Worm (Caenorhabditis elegans) whole organism, mixed stage, embryonic: ENCODE results near the gene T25B2.2.
A peak's percentile ranks its signal among the peaks of the same experiment; 100 is the strongest.

ENCODE experiments used
- M03D4.4 ChIP-seq: sonication (generic microtip); optimal IDR thresholded peaks from 2 replicates; lab custom pipeline; 2017; ENCODE audit warnings: mild to moderate bottlenecking, missing genetic modification characterization, missing compliant biosample characterization
- bed-3 ChIP-seq: fragments of 200-800 bp; sonication (Bioruptor generic); optimal IDR thresholded peaks from 3 replicates; lab custom pipeline; 2018; ENCODE audit warnings: mild to moderate bottlenecking, missing genetic modification characterization, moderate library complexity, missing compliant biosample characterization
- blmp-1 ChIP-seq: fragments of 150-350 bp; optimal IDR thresholded peaks from 2 replicates; lab custom pipeline; 2014; ENCODE audit warnings: missing biosample characterization, missing genetic modification characterization
- ceh-39 ChIP-seq: fragments of 150-350 bp; optimal IDR thresholded peaks from 2 replicates; lab custom pipeline; 2014; ENCODE audit warnings: missing biosample characterization, missing genetic modification characterization
- ceh-43 ChIP-seq: fragments of 200-800 bp; sonication (Bioruptor generic); optimal IDR thresholded peaks from 2 replicates; lab custom pipeline; 2018; ENCODE audit warnings: mild to moderate bottlenecking, missing genetic modification characterization, moderate library complexity, missing compliant biosample characterization
- ceh-83 ChIP-seq: fragments of 200-800 bp; sonication (Bioruptor generic); optimal IDR thresholded peaks from 2 replicates; lab custom pipeline; 2018; ENCODE audit warnings: mild to moderate bottlenecking, missing genetic modification characterization, missing compliant biosample characterization
- ces-1 ChIP-seq: fragments of 150-350 bp; optimal IDR thresholded peaks from 2 replicates; lab custom pipeline; 2014; ENCODE audit warnings: missing biosample characterization, missing genetic modification reagents, missing genetic modification characterization
- cnd-1 ChIP-seq: fragments of 200-800 bp; sonication (Bioruptor generic); optimal IDR thresholded peaks from 2 replicates; lab custom pipeline; 2018; ENCODE audit warnings: mild to moderate bottlenecking, missing genetic modification characterization, missing compliant biosample characterization
- drap-1 ChIP-seq: fragments of 200-800 bp; sonication (Bioruptor generic); optimal IDR thresholded peaks from 3 replicates; lab custom pipeline; 2018; ENCODE audit warnings: mild to moderate bottlenecking, missing genetic modification characterization, missing compliant biosample characterization
- elt-1 ChIP-seq: sonication (generic microtip); optimal IDR thresholded peaks from 2 replicates; lab custom pipeline; 2017; ENCODE audit warnings: missing genetic modification characterization, mild to moderate bottlenecking, missing compliant biosample characterization, antibody characterized with exemption, moderate library complexity, borderline replicate concordance; ENCODE audit not compliant: insufficient read depth
- elt-3 ChIP-seq: fragments of 150-350 bp; optimal IDR thresholded peaks from 2 replicates; lab custom pipeline; 2014; ENCODE audit warnings: missing biosample characterization, missing genetic modification characterization
- flh-1 ChIP-seq: fragments of 200-800 bp; sonication (Bioruptor generic); optimal IDR thresholded peaks from 2 replicates; lab custom pipeline; 2018; ENCODE audit warnings: mild to moderate bottlenecking, missing genetic modification characterization, moderate library complexity, missing compliant biosample characterization
- ham-2 ChIP-seq: fragments of 200-800 bp; sonication (Bioruptor generic); optimal IDR thresholded peaks from 2 replicates; lab custom pipeline; 2018; ENCODE audit warnings: mild to moderate bottlenecking, missing genetic modification characterization, missing compliant biosample characterization
- hlh-1 ChIP-seq: fragments of 150-350 bp; optimal IDR thresholded peaks from 2 replicates; lab custom pipeline; 2014; ENCODE audit warnings: missing biosample characterization, missing genetic modification reagents, missing genetic modification characterization
- lin-13 ChIP-seq: fragments of 150-350 bp; optimal IDR thresholded peaks from 2 replicates; lab custom pipeline; 2014; ENCODE audit warnings: missing biosample characterization, missing genetic modification characterization
- lin-32 ChIP-seq: fragments of 200-800 bp; sonication (Bioruptor generic); optimal IDR thresholded peaks from 2 replicates; lab custom pipeline; 2018; ENCODE audit warnings: mild to moderate bottlenecking, missing genetic modification characterization, missing compliant biosample characterization
- lsy-2 ChIP-seq: fragments of 150-350 bp; optimal IDR thresholded peaks from 2 replicates; lab custom pipeline; 2014; ENCODE audit warnings: missing biosample characterization, missing genetic modification characterization
- mab-5 ChIP-seq: fragments of 150-350 bp; optimal IDR thresholded peaks from 2 replicates; lab custom pipeline; 2014; ENCODE audit warnings: missing biosample characterization, missing genetic modification characterization
- mep-1 ChIP-seq: fragments of 150-350 bp; optimal IDR thresholded peaks from 2 replicates; lab custom pipeline; 2017; ENCODE audit warnings: missing biosample characterization, missing genetic modification reagents, missing genetic modification characterization, inconsistent platforms
- mls-2 ChIP-seq: sonication (generic microtip); optimal IDR thresholded peaks from 2 replicates; lab custom pipeline; 2016; ENCODE audit warnings: mild to moderate bottlenecking, missing genetic modification characterization, moderate library complexity, missing compliant biosample characterization
- nhr-12 ChIP-seq: fragments of 150-350 bp; optimal IDR thresholded peaks from 2 replicates; lab custom pipeline; 2014; ENCODE audit warnings: missing biosample characterization, missing genetic modification characterization
- nhr-2 ChIP-seq: fragments of 150-350 bp; optimal IDR thresholded peaks from 2 replicates; lab custom pipeline; 2014; ENCODE audit warnings: missing biosample characterization, missing genetic modification characterization
- nhr-237 ChIP-seq: fragments of 150-350 bp; optimal IDR thresholded peaks from 2 replicates; lab custom pipeline; 2014; ENCODE audit warnings: missing biosample characterization, missing genetic modification characterization
- nhr-28 ChIP-seq: fragments of 150-350 bp; optimal IDR thresholded peaks from 2 replicates; lab custom pipeline; 2014; ENCODE audit warnings: missing biosample characterization, missing genetic modification characterization
- nhr-76 ChIP-seq: sonication (generic microtip); optimal IDR thresholded peaks from 2 replicates; lab custom pipeline; 2017; ENCODE audit warnings: missing biosample characterization, missing genetic modification characterization
- pha-4 ChIP-seq: fragments of 150-350 bp; optimal IDR thresholded peaks from 2 replicates; lab custom pipeline; 2018; ENCODE audit warnings: missing biosample characterization, missing genetic modification reagents, missing genetic modification characterization
- sem-2 ChIP-seq: fragments of 200-800 bp; sonication (Bioruptor generic); optimal IDR thresholded peaks from 2 replicates; lab custom pipeline; 2018; ENCODE audit warnings: mild to moderate bottlenecking, missing genetic modification characterization, missing compliant biosample characterization
- snpc-4 ChIP-seq: fragments of 150-350 bp; optimal IDR thresholded peaks from 2 replicates; lab custom pipeline; 2014; ENCODE audit warnings: missing biosample characterization, missing genetic modification characterization
- sptf-1 ChIP-seq: sonication (generic microtip); optimal IDR thresholded peaks from 2 replicates; lab custom pipeline; 2017; ENCODE audit warnings: mild to moderate bottlenecking, missing genetic modification characterization, moderate library complexity, missing compliant biosample characterization
- tbx-8 ChIP-seq: fragments of 200-800 bp; sonication (Bioruptor generic); optimal IDR thresholded peaks from 2 replicates; lab custom pipeline; 2018; ENCODE audit warnings: mild to moderate bottlenecking, missing genetic modification characterization, moderate library complexity, missing compliant biosample characterization
- unc-120 ChIP-seq: sonication (generic microtip); optimal IDR thresholded peaks from 2 replicates; lab custom pipeline; 2017; ENCODE audit warnings: missing genetic modification characterization, missing compliant biosample characterization; ENCODE audit not compliant: poor library complexity, severe bottlenecking
- unc-39 ChIP-seq: fragments of 150-350 bp; optimal IDR thresholded peaks from 2 replicates; lab custom pipeline; 2014; ENCODE audit warnings: missing biosample characterization, missing genetic modification characterization
- unc-62 ChIP-seq: fragments of 150-350 bp; optimal IDR thresholded peaks from 2 replicates; lab custom pipeline; 2014; ENCODE audit warnings: missing biosample characterization, missing genetic modification reagents, missing genetic modification characterization
- zip-8 ChIP-seq: fragments of 150-350 bp; optimal IDR thresholded peaks from 2 replicates; lab custom pipeline; 2014; ENCODE audit warnings: missing biosample characterization, missing genetic modification characterization
- ztf-11 ChIP-seq: fragments of 150-350 bp; optimal IDR thresholded peaks from 2 replicates; lab custom pipeline; 2014; ENCODE audit warnings: missing biosample characterization, missing genetic modification characterization

T25B2.2 gene

DNA sequence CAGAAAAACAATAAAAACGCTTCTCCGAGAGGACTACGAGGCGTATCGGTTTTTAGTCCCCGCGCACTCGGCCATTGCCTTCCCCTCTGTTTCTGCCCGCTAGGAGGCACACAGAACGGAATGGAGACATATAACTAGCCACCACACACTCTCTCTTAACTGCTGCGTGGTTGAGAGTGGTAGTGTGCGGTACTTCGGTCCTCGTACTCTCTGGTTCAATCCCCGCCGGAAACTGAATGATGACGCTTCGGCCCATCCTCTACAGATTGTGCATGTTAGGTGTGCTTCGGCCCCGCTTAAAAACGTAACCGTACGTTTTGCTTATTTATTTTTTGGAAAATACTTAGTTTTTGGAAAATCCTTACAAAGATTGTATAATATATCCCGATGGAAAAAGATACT is 38.2 kb downstream of the T25B2.2 start, which contains the start of gene T13C5.6 (continued):
- no peak for TF ChIP-seq blmp-1 (tag; lab: Kevin White, UChicago)
- peak; percentile 97 for TF ChIP-seq tbx-8
- TF ChIP-seq ham-2 (GFP tag; lab: Kevin White, UChicago), result peak; percentile 97
- TF ChIP-seq sptf-1 (tag; lab: Kevin White, UChicago), result peak; percentile 98
- peak; percentile 84 for TF ChIP-seq unc-62 (GFP tag; lab: Kevin White, UChicago)
- peak; percentile 71 for TF ChIP-seq nhr-76 (tag; lab: Kevin White, UChicago)
- peak; percentile 97 for TF ChIP-seq unc-120 (tag; lab: Kevin White, UChicago)

DNA sequence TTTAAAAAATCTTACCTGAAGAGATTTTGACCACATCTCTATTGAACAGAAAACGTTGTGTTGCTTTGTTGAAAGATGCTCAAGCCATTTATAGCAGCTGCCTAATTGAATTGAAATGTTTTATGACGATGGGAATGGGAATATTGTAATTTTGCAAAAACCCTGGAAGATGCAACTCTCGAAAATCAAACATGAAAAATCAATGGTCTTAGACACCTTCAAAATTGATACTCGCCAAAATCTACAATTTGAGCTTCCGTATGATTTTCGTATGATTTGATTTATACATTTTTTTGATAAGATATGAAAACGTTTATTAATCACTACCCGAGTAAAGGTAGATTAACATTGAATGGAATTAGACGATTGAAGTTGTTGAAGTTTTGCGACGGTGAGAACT is 39.0 kb downstream of the T25B2.2 start, which contains the start of gene C14F11.7:
Gene C14F11.7 (minus strand): TSS at position 101 of the 400 bp plus-strand sequence.
- TF ChIP-seq nhr-76 (tag; lab: Kevin White, UChicago) (no peak), elt-3 (tag; lab: Kevin White, UChicago) (no peak), nhr-237 (tag; lab: Kevin White, UChicago) (no peak), hlh-1 (tag; lab: Kevin White, UChicago) (no peak), pha-4 (tag; lab: Kevin White, UChicago) (no peak)

- TF ChIP-seq ceh-43, result peak; percentile 55
- TF ChIP-seq lsy-2 (tag; lab: Kevin White, UChicago), result no peak
- TF ChIP-seq nhr-28 (tag; lab: Kevin White, UChicago), result no peak
- no peak for TF ChIP-seq elt-3 (tag; lab: Kevin White, UChicago)
- no peak for TF ChIP-seq nhr-2 (tag; lab: Kevin White, UChicago)
- no peak for TF ChIP-seq snpc-4
- no peak for TF ChIP-seq M03D4.4
- TF ChIP-seq ces-1 (GFP tag; lab: Kevin White, UChicago), result peak; percentile 88
- no peak for TF ChIP-seq blmp-1 (tag; lab: Kevin White, UChicago)
Measured at ce11 chrX:6211322-6211820, 41.9 kb downstream of the T25B2.2 start.

DNA sequence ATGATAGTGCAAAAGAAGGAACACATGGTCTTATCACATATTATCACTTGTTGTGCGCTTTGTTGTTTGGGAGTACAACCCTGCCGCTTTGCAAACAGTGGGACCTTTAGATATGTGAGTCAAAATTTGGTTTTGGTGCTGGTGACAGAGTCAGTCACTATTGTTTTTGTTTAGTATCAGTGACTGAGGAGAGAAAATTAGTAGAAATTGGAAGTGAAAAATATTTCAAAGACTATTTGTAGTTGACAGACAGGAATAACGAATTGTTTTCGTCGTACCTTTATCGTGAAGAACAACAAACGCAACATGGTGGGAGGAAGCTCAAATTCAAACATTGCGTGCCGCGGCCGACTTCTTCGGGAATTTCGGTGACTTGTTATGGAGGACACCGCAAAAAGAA is 47.1 kb downstream of the T25B2.2 start, which contains the start of gene lrch-1:
Gene lrch-1 (minus strand): TSS at position 101 of the 400 bp plus-strand sequence.
- no peak for TF ChIP-seq lin-13 (tag; lab: Kevin White, UChicago)
- TF ChIP-seq mep-1, result no peak
- TF ChIP-seq nhr-237 (tag; lab: Kevin White, UChicago), result no peak
- TF ChIP-seq ceh-43, result no peak
- TF ChIP-seq mab-5 (tag; lab: Kevin White, UChicago), result no peak
- no peak for TF ChIP-seq ztf-11 (tag; lab: Kevin White, UChicago)
- TF ChIP-seq, all 35 proteins: peak for 0

DNA sequence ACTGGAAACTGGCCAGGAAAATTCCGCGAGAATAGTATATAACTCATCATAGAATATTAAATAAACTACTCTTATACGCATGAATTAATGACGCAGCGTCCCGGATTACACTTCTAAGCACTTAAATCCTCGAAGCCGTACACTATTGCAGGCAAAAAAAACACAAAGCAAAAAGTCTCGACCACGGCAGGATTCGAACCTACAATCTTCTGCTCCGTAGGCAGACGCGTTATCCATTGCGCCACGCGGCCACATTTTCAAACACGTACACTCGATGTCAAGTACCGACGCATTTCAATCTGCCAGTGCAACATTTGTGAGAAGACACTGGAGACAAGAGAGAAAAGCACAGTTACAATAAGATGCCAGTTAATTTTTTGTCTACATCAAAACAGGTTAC is 50.4 kb downstream of the T25B2.2 start:
- no peak for TF ChIP-seq nhr-237 (tag; lab: Kevin White, UChicago)
- peak; percentile 7 for TF ChIP-seq ces-1 (GFP tag; lab: Kevin White, UChicago)
- peak; percentile 56 for TF ChIP-seq bed-3 (GFP tag; lab: Kevin White, UChicago)
- peak; percentile 72 for TF ChIP-seq ceh-83 (GFP tag; lab: Kevin White, UChicago)
- no peak for TF ChIP-seq ceh-39 (tag; lab: Kevin White, UChicago)
- TF ChIP-seq cnd-1 (tag; lab: Kevin White, UChicago), result peak; percentile 40
- peak; percentile 20 for TF ChIP-seq ceh-43
- no peak for TF ChIP-seq unc-39 (tag; lab: Kevin White, UChicago)
- TF ChIP-seq elt-1 (tag; lab: Kevin White, UChicago), result no peak
- TF ChIP-seq lin-32 (GFP tag; lab: Kevin White, UChicago), result peak; percentile 29
- TF ChIP-seq ham-2 (GFP tag; lab: Kevin White, UChicago), result no peak
- TF ChIP-seq unc-62 (GFP tag; lab: Kevin White, UChicago), result no peak
- TF ChIP-seq nhr-76 (tag; lab: Kevin White, UChicago), result no peak
- no peak for TF ChIP-seq nhr-12
- TF ChIP-seq nhr-2 (tag; lab: Kevin White, UChicago), result no peak
- no peak for TF ChIP-seq lsy-2 (tag; lab: Kevin White, UChicago)
- TF ChIP-seq zip-8 (tag; lab: Kevin White, UChicago), result no peak
- TF ChIP-seq ztf-11 (tag; lab: Kevin White, UChicago), result no peak
- peak; percentile 33 for TF ChIP-seq unc-120 (tag; lab: Kevin White, UChicago)
- TF ChIP-seq blmp-1 (tag; lab: Kevin White, UChicago), result no peak
- TF ChIP-seq nhr-28 (tag; lab: Kevin White, UChicago), result no peak
- TF ChIP-seq pha-4 (tag; lab: Kevin White, UChicago), result no peak
- no peak for TF ChIP-seq mab-5 (tag; lab: Kevin White, UChicago)
- TF ChIP-seq hlh-1 (tag; lab: Kevin White, UChicago), result peak; percentile 5
- peak; percentile 68 for TF ChIP-seq drap-1
- peak; percentile 82 for TF ChIP-seq sptf-1 (tag; lab: Kevin White, UChicago)
- TF ChIP-seq flh-1 (GFP tag; lab: Kevin White, UChicago), result no peak
- no peak for TF ChIP-seq snpc-4
- TF ChIP-seq tbx-8, result no peak
- no peak for TF ChIP-seq sem-2
- peak; percentile 21 for TF ChIP-seq lin-13 (tag; lab: Kevin White, UChicago)
- peak; percentile 18 for TF ChIP-seq mep-1
- peak; percentile 57 for TF ChIP-seq mls-2 (tag; lab: Kevin White, UChicago)
- TF ChIP-seq M03D4.4, result peak; percentile 55
- no peak for TF ChIP-seq elt-3 (tag; lab: Kevin White, UChicago)
